Worm (Caenorhabditis elegans) whole organism, L1 larva: ENCODE data around the gene jmjd-3.3.

Experiments
- ceh-63 ChIP-seq: fragments of 200-800 bp; sonication (Bioruptor generic); optimal IDR thresholded peaks from 2 replicates; lab custom pipeline; 2018; ENCODE audit warnings: mild to moderate bottlenecking, missing genetic modification characterization, missing compliant biosample characterization
- dpl-1 ChIP-seq, 3 experiments: fragments of 150-350 bp in 2 of 3; sonication (generic microtip) in 1 of 3; optimal IDR thresholded peaks; 2 replicates each; lab custom pipeline; 2014 to 2017; ENCODE audit warnings: missing biosample characterization in 3 of 3, missing genetic modification characterization in 3 of 3, missing genetic modification reagents in 3 of 3
- elt-3 ChIP-seq, 6 experiments: fragments of 150-350 bp in 1 of 6; sonication (generic microtip); optimal IDR thresholded peaks; 2 replicates each; lab custom pipeline; 2017 to 2018; ENCODE audit warnings: missing biosample characterization in 6 of 6, missing genetic modification characterization in 6 of 6, inconsistent platforms in 1 of 6
- lin-13 ChIP-seq: fragments of 150-350 bp; optimal IDR thresholded peaks from 2 replicates; lab custom pipeline; 2014; ENCODE audit warnings: missing biosample characterization, missing genetic modification reagents, missing genetic modification characterization
- nhr-237 ChIP-seq: fragments of 150-350 bp; optimal IDR thresholded peaks from 2 replicates; lab custom pipeline; 2014; ENCODE audit warnings: missing biosample characterization, missing genetic modification characterization

- TF ChIP-seq elt-3 (tag; optimal IDR thresholded peaks at IDR 0.05; lab: Kevin White, UChicago) = no peak
- no peak for TF ChIP-seq lin-13 (GFP tag; lab: Kevin White, UChicago)
- no peak for TF ChIP-seq nhr-237 (tag; lab: Kevin White, UChicago)
- TF ChIP-seq ceh-63 = no peak
- TF ChIP-seq dpl-1 (GFP tag; optimal IDR thresholded peaks at IDR 0.05; lab: Kevin White, UChicago) = no peak
Observed at ce11 chrX:13443283-13443682, 7.1 kb downstream of the jmjd-3.3 start.
